Worm (Caenorhabditis elegans) whole organism, L2 larva: ENCODE data around the gene msp-56.

Experiments
- R02D3.7 ChIP-seq: fragments of 150-350 bp; optimal IDR thresholded peaks from 2 replicates; lab custom pipeline; 2014; ENCODE audit warnings: missing biosample characterization, missing genetic modification characterization
- ama-1 ChIP-seq: fragments of 150-350 bp; optimal IDR thresholded peaks from 2 replicates; lab custom pipeline; 2018; ENCODE audit warnings: inconsistent platforms
- elt-1 ChIP-seq: fragments of 150-350 bp; optimal IDR thresholded peaks from 2 replicates; lab custom pipeline; 2014; ENCODE audit warnings: missing biosample characterization, missing genetic modification characterization
- elt-3 ChIP-seq: sonication (generic microtip); optimal IDR thresholded peaks from 2 replicates; lab custom pipeline; 2017; ENCODE audit warnings: missing biosample characterization, missing genetic modification characterization
- gmeb-1 ChIP-seq: fragments of 150-350 bp; optimal IDR thresholded peaks from 2 replicates; lab custom pipeline; 2014; ENCODE audit warnings: missing biosample characterization, missing genetic modification characterization
- lin-13 ChIP-seq: fragments of 150-350 bp; optimal IDR thresholded peaks from 2 replicates; lab custom pipeline; 2014; ENCODE audit warnings: missing biosample characterization, missing genetic modification reagents, missing genetic modification characterization
- nhr-11 ChIP-seq: fragments of 150-350 bp; optimal IDR thresholded peaks from 2 replicates; lab custom pipeline; 2014; ENCODE audit warnings: missing biosample characterization, missing genetic modification characterization
- nhr-25 ChIP-seq: fragments of 150-350 bp; sonication (generic microtip); optimal IDR thresholded peaks from 3 replicates; lab custom pipeline; 2014; ENCODE audit warnings: missing biosample characterization, missing genetic modification characterization
- sma-9 ChIP-seq, 2 experiments: fragments of 150-350 bp in 1 of 2; sonication (generic microtip) in 1 of 2; optimal IDR thresholded peaks; 2 replicates each; lab custom pipeline; 2014 to 2016; ENCODE audit warnings: missing genetic modification characterization in 2 of 2, mild to moderate bottlenecking in 1 of 2, missing biosample characterization in 1 of 2, missing compliant biosample characterization in 1 of 2, missing genetic modification reagents in 1 of 2, moderate library complexity in 1 of 2
- zag-1 ChIP-seq: fragments of 150-350 bp; optimal IDR thresholded peaks from 2 replicates; lab custom pipeline; 2014; ENCODE audit warnings: missing biosample characterization, missing genetic modification characterization

DNA sequence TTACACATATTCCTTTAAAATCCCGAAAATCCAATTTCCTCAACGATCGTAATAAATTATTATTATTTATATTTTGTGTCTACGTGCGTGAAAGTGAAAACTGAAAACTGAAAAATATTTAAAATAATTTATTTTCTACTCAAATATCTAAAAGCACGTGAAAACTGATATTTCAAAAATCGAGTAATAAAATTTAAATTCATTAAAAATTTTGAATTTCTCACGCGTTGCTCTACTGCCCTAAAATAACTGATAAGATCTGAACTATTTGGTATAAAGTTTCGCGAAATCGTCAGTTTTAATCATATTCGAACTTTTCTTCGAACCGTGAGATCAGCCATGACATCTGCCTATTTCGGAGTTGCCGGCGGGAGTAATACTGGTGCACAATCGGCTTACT lies 10.9 kb downstream of the msp-56 start, which contains the start of gene ssq-1:
- TF ChIP-seq nhr-11 (tag; lab: Kevin White, UChicago) (no peak), elt-3 (no peak), ama-1 (lab: Kevin White, UChicago) (no peak), lin-13 (no peak), gmeb-1 (tag; lab: Kevin White, UChicago) (no peak), R02D3.7 (tag; lab: Kevin White, UChicago) (no peak), elt-1 (tag; lab: Kevin White, UChicago) (no peak), nhr-25 (no peak), sma-9 (GFP tag; optimal IDR thresholded peaks at IDR 0.05; lab: Kevin White, UChicago) (no peak), sma-9 (tag; optimal IDR thresholded peaks at IDR 0.05; lab: Kevin White, UChicago) (no peak), zag-1 (tag; lab: Kevin White, UChicago) (no peak)
